Worm (Caenorhabditis elegans): ENCODE measurements around the gene C34H4.1.

DNA sequence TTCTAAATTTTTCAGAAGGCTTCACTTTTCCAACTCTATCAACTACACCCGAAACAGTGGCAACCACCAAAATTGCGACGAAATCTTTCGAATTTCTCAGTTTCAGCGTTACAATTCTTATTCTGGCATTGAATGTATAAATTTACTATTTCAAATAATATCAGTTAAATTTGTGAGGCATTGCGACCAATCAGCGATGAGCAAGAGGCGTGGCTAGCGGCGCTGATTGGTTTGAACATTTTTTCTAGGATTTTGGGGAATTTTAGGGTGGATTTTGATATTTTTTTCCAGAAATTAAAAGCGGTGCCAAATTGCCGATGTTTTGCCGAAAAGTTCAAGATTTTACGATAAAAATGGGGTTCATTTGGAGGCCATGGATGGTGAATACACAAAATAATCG, 12.2 kb downstream of the C34H4.1 start:
- TF ChIP-seq nhr-11 (tag; optimal IDR thresholded peaks at IDR 0.05): no peak
- no peak for TF ChIP-seq nhr-237 (tag; optimal IDR thresholded peaks at IDR 0.05)
- no peak for TF ChIP-seq ceh-82 (tag; optimal IDR thresholded peaks at IDR 0.05)
- TF ChIP-seq snpc-4 (tag; optimal IDR thresholded peaks at IDR 0.05): no peak
- TF ChIP-seq unc-130 (GFP tag; optimal IDR thresholded peaks at IDR 0.05): no peak
- TF ChIP-seq ZK546.5 (tag; optimal IDR thresholded peaks at IDR 0.05): no peak
- no peak for TF ChIP-seq dmd-6 (GFP tag; IDR thresholded peaks at IDR 0.05)
- no peak for TF ChIP-seq dpl-1 (GFP tag; optimal IDR thresholded peaks at IDR 0.05)
- no peak for TF ChIP-seq pqm-1 (tag; optimal IDR thresholded peaks at IDR 0.05)
- TF ChIP-seq fkh-10 (GFP tag; optimal IDR thresholded peaks at IDR 0.05): no peak
- TF ChIP-seq dve-1 (tag; optimal IDR thresholded peaks at IDR 0.05; ENCODE audit: insufficient read depth): no peak
